Fruit fly (Drosophila melanogaster) whole organism, prepupa: ENCODE results near the gene CG43063.

Experiments used
- CG10631 ChIP-seq: fragments of 200-800 bp; sonication (Bioruptor generic); optimal IDR thresholded peaks from 2 replicates; lab custom pipeline; 2016; ENCODE audit warnings: missing biosample characterization, missing genetic modification characterization
- CG10669 ChIP-seq: fragments of 200-800 bp; sonication (Bioruptor generic); optimal IDR thresholded peaks from 3 replicates; lab custom pipeline; 2018; ENCODE audit warnings: missing biosample characterization, mild to moderate bottlenecking, missing genetic modification characterization, moderate library complexity
- CG11294 ChIP-seq: fragments of 200-800 bp; sonication (Bioruptor generic); IDR thresholded peaks from 2 replicates; pipeline ENCODE4 v1.3.6; 2022; ENCODE audit warnings: missing biosample characterization, missing genetic modification characterization
- CG11762 ChIP-seq: fragments of 200-800 bp; sonication (Bioruptor generic); optimal IDR thresholded peaks from 3 replicates; lab custom pipeline; 2016; ENCODE audit warnings: missing biosample characterization, missing genetic modification characterization; ENCODE audit not compliant: insufficient read depth
- CG11902 ChIP-seq: fragments of 200-800 bp; sonication (Bioruptor generic); optimal IDR thresholded peaks from 3 replicates; lab custom pipeline; 2016; ENCODE audit warnings: missing biosample characterization, missing genetic modification characterization
- CG15336 ChIP-seq: fragments of 200-800 bp; sonication (Bioruptor generic); IDR thresholded peaks from 2 replicates; pipeline ENCODE4 v1.3.6; 2022; ENCODE audit warnings: missing biosample characterization, missing genetic modification characterization
- CG1621 ChIP-seq: fragments of 200-800 bp; sonication (Bioruptor generic); optimal IDR thresholded peaks from 3 replicates; lab custom pipeline; 2018; ENCODE audit warnings: missing biosample characterization, mild to moderate bottlenecking, missing genetic modification characterization
- CG16779 ChIP-seq: fragments of 200-800 bp; sonication (Bioruptor generic); optimal IDR thresholded peaks from 3 replicates; lab custom pipeline; 2017; ENCODE audit warnings: missing biosample characterization, mild to moderate bottlenecking, missing genetic modification characterization
- CG32006 ChIP-seq: fragments of 200-800 bp; sonication (Bioruptor generic); optimal IDR thresholded peaks from 3 replicates; lab custom pipeline; 2017; ENCODE audit warnings: missing biosample characterization, mild to moderate bottlenecking, missing genetic modification characterization
- CG34406 ChIP-seq: fragments of 200-800 bp; sonication (Bioruptor generic); optimal IDR thresholded peaks from 3 replicates; lab custom pipeline; 2016; ENCODE audit warnings: missing biosample characterization, missing genetic modification characterization
- CG6276 ChIP-seq: fragments of 200-800 bp; sonication (Bioruptor generic); optimal IDR thresholded peaks from 2 replicates; lab custom pipeline; 2017; ENCODE audit warnings: missing biosample characterization, mild to moderate bottlenecking, missing genetic modification characterization
- CG6792 ChIP-seq: fragments of 200-800 bp; sonication (Bioruptor generic); optimal IDR thresholded peaks from 3 replicates; lab custom pipeline; 2016; ENCODE audit warnings: missing biosample characterization, missing genetic modification characterization
- CG6808 ChIP-seq: fragments of 200-800 bp; sonication (Bioruptor generic); optimal IDR thresholded peaks from 3 replicates; lab custom pipeline; 2017; ENCODE audit warnings: missing biosample characterization, missing genetic modification characterization, mild to moderate bottlenecking, moderate library complexity, missing genetic modification reagents
- CG6854 ChIP-seq: fragments of 200-800 bp; sonication (Bioruptor generic); optimal IDR thresholded peaks from 2 replicates; lab custom pipeline; 2017; ENCODE audit warnings: missing biosample characterization, mild to moderate bottlenecking, missing genetic modification characterization
- CG7368 ChIP-seq: fragments of 200-800 bp; sonication (Bioruptor generic); optimal IDR thresholded peaks from 3 replicates; lab custom pipeline; 2016; ENCODE audit warnings: missing biosample characterization, missing genetic modification characterization
- CG8119 ChIP-seq: fragments of 200-800 bp; sonication (Bioruptor generic); IDR thresholded peaks from 3 replicates; pipeline ENCODE4 v1.3.6; 2022; ENCODE audit warnings: missing biosample characterization, missing genetic modification characterization
- CG8632 ChIP-seq: fragments of 200-800 bp; sonication (Bioruptor generic); optimal IDR thresholded peaks from 3 replicates; lab custom pipeline; 2016; ENCODE audit warnings: missing biosample characterization, missing genetic modification characterization
- CG9139 ChIP-seq: fragments of 200-800 bp; sonication (Bioruptor generic); optimal IDR thresholded peaks from 3 replicates; lab custom pipeline; 2017; ENCODE audit warnings: missing biosample characterization, mild to moderate bottlenecking, missing genetic modification characterization
- Eip75B ChIP-seq: fragments of 200-800 bp; sonication (Bioruptor generic); optimal IDR thresholded peaks from 3 replicates; lab custom pipeline; 2016; ENCODE audit warnings: missing biosample characterization, missing genetic modification characterization
- Eip78C ChIP-seq: fragments of 200-800 bp; sonication (Bioruptor generic); peaks from one replicate; lab custom pipeline; 2016; ENCODE audit warnings: missing biosample characterization, missing genetic modification characterization
- Eip93F ChIP-seq: fragments of 200-800 bp; sonication (Bioruptor generic); optimal IDR thresholded peaks from 2 replicates; lab custom pipeline; 2016; ENCODE audit warnings: missing biosample characterization, mild to moderate bottlenecking, missing genetic modification characterization
- Ets21C ChIP-seq: fragments of 200-800 bp; sonication (Bioruptor generic); optimal IDR thresholded peaks from 3 replicates; lab custom pipeline; 2016; ENCODE audit warnings: missing biosample characterization, missing genetic modification characterization
- Ets96B ChIP-seq: fragments of 200-800 bp; optimal IDR thresholded peaks from 2 replicates; lab custom pipeline; 2019; ENCODE audit warnings: missing biosample characterization, mild to moderate bottlenecking, missing genetic modification characterization, moderate library complexity
- Gug ChIP-seq: fragments of 200-800 bp; sonication (Bioruptor generic); IDR thresholded peaks from 2 replicates; pipeline ENCODE4 v1.3.6; 2022; ENCODE audit warnings: missing biosample characterization, missing genetic modification characterization
- Lpt ChIP-seq: fragments of 200-800 bp; sonication (Bioruptor generic); optimal IDR thresholded peaks from 3 replicates; lab custom pipeline; 2016; ENCODE audit warnings: missing biosample characterization, missing genetic modification characterization
- Met ChIP-seq: fragments of 200-800 bp; sonication (Bioruptor generic); optimal IDR thresholded peaks from 3 replicates; lab custom pipeline; 2016; ENCODE audit warnings: missing biosample characterization, missing genetic modification characterization
- OdsH ChIP-seq: fragments of 200-800 bp; sonication (Bioruptor generic); optimal IDR thresholded peaks from 3 replicates; lab custom pipeline; 2016; ENCODE audit warnings: missing biosample characterization, missing genetic modification characterization
- Smox ChIP-seq: fragments of 200-800 bp; sonication (Bioruptor generic); optimal IDR thresholded peaks from 3 replicates; lab custom pipeline; 2016; ENCODE audit warnings: missing biosample characterization, missing genetic modification characterization
- Sox102F ChIP-seq: fragments of 200-800 bp; sonication (Bioruptor generic); optimal IDR thresholded peaks from 2 replicates; lab custom pipeline; 2016; ENCODE audit warnings: missing biosample characterization, mild to moderate bottlenecking, missing genetic modification characterization
- Sox14 ChIP-seq: fragments of 200-800 bp; sonication (Bioruptor generic); optimal IDR thresholded peaks from 3 replicates; lab custom pipeline; 2016; ENCODE audit warnings: missing biosample characterization, missing genetic modification characterization
- Sox15 ChIP-seq: fragments of 200-800 bp; sonication (Bioruptor generic); optimal IDR thresholded peaks from 3 replicates; lab custom pipeline; 2016; ENCODE audit warnings: missing biosample characterization, missing genetic modification characterization
- acj6 ChIP-seq: fragments of 200-800 bp; sonication (Bioruptor generic); optimal IDR thresholded peaks from 3 replicates; lab custom pipeline; 2016; ENCODE audit warnings: missing biosample characterization, missing genetic modification characterization
- cyc ChIP-seq: fragments of 200-800 bp; sonication (Bioruptor generic); optimal IDR thresholded peaks from 3 replicates; lab custom pipeline; 2016; ENCODE audit warnings: missing biosample characterization, missing genetic modification characterization
- dac ChIP-seq: fragments of 200-800 bp; sonication (Bioruptor generic); optimal IDR thresholded peaks from 2 replicates; lab custom pipeline; 2017; ENCODE audit warnings: missing biosample characterization, mild to moderate bottlenecking, missing genetic modification characterization
- dsx ChIP-seq: fragments of 200-800 bp; optimal IDR thresholded peaks from 3 replicates; lab custom pipeline; 2019; ENCODE audit warnings: missing biosample characterization, mild to moderate bottlenecking, missing genetic modification characterization, moderate library complexity; ENCODE audit not compliant: poor library complexity, severe bottlenecking
- eg ChIP-seq: fragments of 200-800 bp; sonication (Bioruptor generic); IDR thresholded peaks from 3 replicates; pipeline ENCODE4 v1.3.6; 2022; ENCODE audit warnings: missing biosample characterization, missing genetic modification characterization
- esn ChIP-seq: fragments of 200-800 bp; sonication (Bioruptor generic); optimal IDR thresholded peaks from 2 replicates; lab custom pipeline; 2016; ENCODE audit warnings: missing biosample characterization, mild to moderate bottlenecking, missing genetic modification characterization, moderate library complexity
- fd85E ChIP-seq: fragments of 200-800 bp; sonication (Bioruptor generic); optimal IDR thresholded peaks from 3 replicates; lab custom pipeline; 2016; ENCODE audit warnings: missing biosample characterization, missing genetic modification characterization
- lz ChIP-seq: fragments of 200-800 bp; sonication (Bioruptor generic); optimal IDR thresholded peaks from 3 replicates; lab custom pipeline; 2016; ENCODE audit warnings: missing biosample characterization, missing genetic modification characterization
- pdm3 ChIP-seq: fragments of 200-800 bp; sonication (Bioruptor generic); optimal IDR thresholded peaks from 3 replicates; lab custom pipeline; 2016; ENCODE audit warnings: missing biosample characterization, missing genetic modification characterization
- salr ChIP-seq, 2 experiments: fragments of 200-800 bp; sonication (Bioruptor generic); optimal IDR thresholded peaks; 3 replicates each; lab custom pipeline; 2016 to 2018; ENCODE audit warnings: missing biosample characterization in 2 of 2, missing genetic modification characterization in 2 of 2, mild to moderate bottlenecking in 1 of 2
- ss ChIP-seq, 2 experiments: fragments of 200-800 bp; sonication (Bioruptor generic); optimal IDR thresholded peaks; 2 replicates in 1 of 2; 3 replicates in 1 of 2; lab custom pipeline; 2017 to 2018; ENCODE audit warnings: mild to moderate bottlenecking in 2 of 2, missing biosample characterization in 2 of 2, missing genetic modification characterization in 2 of 2, moderate library complexity in 1 of 2
- svp ChIP-seq: fragments of 200-800 bp; sonication (Bioruptor generic); peaks from one replicate; lab custom pipeline; 2016; ENCODE audit warnings: missing biosample characterization, missing genetic modification characterization
- topi ChIP-seq: fragments of 200-800 bp; sonication (Bioruptor generic); optimal IDR thresholded peaks from 3 replicates; lab custom pipeline; 2016; ENCODE audit warnings: missing biosample characterization, missing genetic modification characterization
- vri ChIP-seq: fragments of 200-800 bp; sonication (Bioruptor generic); optimal IDR thresholded peaks from 3 replicates; lab custom pipeline; 2016; ENCODE audit warnings: missing biosample characterization, mild to moderate bottlenecking, missing genetic modification characterization

The CG43063 gene

dm6 chr3R:13091666-13092065 is 5.6 kb downstream of the CG43063 start (continued):
- TF ChIP-seq CG6792 (GFP tag; lab: Kevin White, UChicago) (no peak), cyc (GFP tag; lab: Kevin White, UChicago) (no peak), CG11762 (no peak), CG15336 (GFP tag; lab: Robert Waterston, UW) (no peak), lz (GFP tag; lab: Kevin White, UChicago) (no peak), Sox14 (GFP tag; lab: Kevin White, UChicago) (no peak), dac (GFP tag; lab: Kevin White, UChicago) (no peak), Lpt (GFP tag; lab: Kevin White, UChicago) (no peak), CG32006 (GFP tag; lab: Kevin White, UChicago) (peak; percentile 25), ss (GFP tag; optimal IDR thresholded peaks at IDR 0.05; lab: Kevin White, UChicago) (peak in 1 of 2 experiments; percentile 28), CG10669 (GFP tag; lab: Kevin White, UChicago) (peak; percentile 28), eg (GFP tag; lab: Robert Waterston, UW) (no peak), esn (GFP tag; lab: Kevin White, UChicago) (no peak), topi (GFP tag; lab: Kevin White, UChicago) (no peak), CG9139 (GFP tag; lab: Kevin White, UChicago) (no peak), Eip78C (peak; percentile 74), pdm3 (peak; percentile 30), Smox (GFP tag; lab: Kevin White, UChicago) (no peak), dsx (peak; percentile 24), CG1621 (tag; lab: Kevin White, UChicago) (peak; percentile 6), Eip75B (GFP tag; lab: Kevin White, UChicago) (no peak), CG11294 (GFP tag; lab: Robert Waterston, UW) (no peak)

DNA sequence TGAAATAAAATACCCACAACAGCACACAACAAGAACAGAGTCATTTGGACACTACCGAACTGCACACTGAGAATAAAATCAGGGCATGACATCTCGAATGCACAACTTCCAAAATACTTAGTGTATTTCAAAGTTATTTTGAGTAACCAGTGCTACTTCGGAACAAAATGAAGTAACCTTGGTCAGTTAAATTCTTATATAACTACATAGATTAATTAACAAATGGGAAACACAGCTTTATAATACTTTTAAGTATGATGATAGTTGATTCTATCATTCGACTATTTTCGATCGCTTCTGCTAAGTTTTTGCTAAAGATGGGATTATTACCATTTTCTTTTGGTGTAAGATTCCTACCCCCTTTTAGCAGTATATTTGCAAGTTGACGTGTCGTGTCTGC is 31.7 kb downstream of the CG43063 start:
- no peak for TF ChIP-seq CG6276 (GFP tag; lab: Kevin White, UChicago)
- no peak for TF ChIP-seq pdm3
- no peak for TF ChIP-seq acj6 (GFP tag; lab: Kevin White, UChicago)
- TF ChIP-seq Ets21C = no peak
- TF ChIP-seq CG11762 = no peak
- TF ChIP-seq CG11902 (GFP tag; lab: Kevin White, UChicago) = no peak
- TF ChIP-seq Gug = no peak
- TF ChIP-seq CG16779 (tag; lab: Kevin White, UChicago) = no peak
- TF ChIP-seq salr (GFP tag; optimal IDR thresholded peaks at IDR 0.05; lab: Kevin White, UChicago) = no peak
- no peak for TF ChIP-seq Eip75B (GFP tag; lab: Kevin White, UChicago)
- peak; percentile 0 for TF ChIP-seq CG10631 (GFP tag; lab: Kevin White, UChicago)
- TF ChIP-seq Smox (GFP tag; lab: Kevin White, UChicago) = no peak
- no peak for TF ChIP-seq CG8632 (GFP tag; lab: Kevin White, UChicago)
- no peak for TF ChIP-seq CG8119 (GFP tag; lab: Robert Waterston, UW)
- no peak for TF ChIP-seq CG6808 (GFP tag; lab: Kevin White, UChicago)
- TF ChIP-seq Lpt (GFP tag; lab: Kevin White, UChicago) = no peak
- peak; percentile 65 for TF ChIP-seq svp (GFP tag; lab: Kevin White, UChicago)
- TF ChIP-seq Sox15 = no peak
- TF ChIP-seq OdsH (GFP tag; lab: Kevin White, UChicago) = no peak
- TF ChIP-seq CG1621 (tag; lab: Kevin White, UChicago) = no peak
- no peak for TF ChIP-seq vri (GFP tag; lab: Kevin White, UChicago)
- no peak for TF ChIP-seq fd85E (GFP tag; lab: Kevin White, UChicago)
- peak; percentile 71 for TF ChIP-seq Eip78C
- no peak for TF ChIP-seq CG6854 (GFP tag; lab: Kevin White, UChicago)
- TF ChIP-seq CG32006 (GFP tag; lab: Kevin White, UChicago) = peak; percentile 21

DNA sequence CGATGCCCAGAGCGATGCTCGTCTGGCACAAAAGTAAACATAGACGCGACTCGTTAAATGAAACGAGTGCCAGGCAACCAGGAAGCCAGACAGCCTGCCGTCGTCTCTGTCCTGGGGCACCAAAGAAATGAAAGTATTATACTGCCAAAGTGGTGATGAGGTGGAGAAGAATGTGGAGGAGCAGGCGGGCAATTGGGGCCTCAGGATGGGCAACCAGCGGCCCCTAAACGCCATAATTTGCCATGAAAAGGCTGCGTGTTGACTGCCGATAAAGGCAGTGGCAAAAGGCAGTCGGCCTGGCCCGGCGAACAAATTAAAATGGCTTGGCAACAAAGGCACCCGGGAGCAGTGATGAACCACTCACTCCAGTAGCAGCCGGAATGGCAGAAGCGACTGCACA is 42.9 kb downstream of the CG43063 start:
- TF ChIP-seq CG6808 (GFP tag; lab: Kevin White, UChicago) (no peak), CG7368 (GFP tag; lab: Kevin White, UChicago) (no peak), Sox102F (no peak), Eip93F (no peak), topi (GFP tag; lab: Kevin White, UChicago) (no peak), Eip75B (GFP tag; lab: Kevin White, UChicago) (no peak), Ets96B (no peak), dac (GFP tag; lab: Kevin White, UChicago) (no peak), acj6 (GFP tag; lab: Kevin White, UChicago) (no peak), CG34406 (GFP tag; lab: Kevin White, UChicago) (no peak), cyc (GFP tag; lab: Kevin White, UChicago) (no peak), Met (GFP tag; lab: Kevin White, UChicago) (no peak), OdsH (GFP tag; lab: Kevin White, UChicago) (no peak)
